Fruit fly (Drosophila melanogaster) whole organism, embryonic: ENCODE results near the gene CG14269.

ENCODE experiments used
- Awh ChIP-seq: fragments of 200-800 bp; sonication (Bioruptor generic); IDR thresholded peaks from 2 replicates; pipeline ENCODE4, ENCODE4 v1.3.6; 2022; ENCODE audit warnings: missing biosample characterization, missing genetic modification characterization
- Bteb2 ChIP-seq: fragments of 200-800 bp; sonication (Bioruptor generic); optimal IDR thresholded peaks from 2 replicates; lab custom pipeline; 2016; ENCODE audit warnings: missing biosample characterization, missing genetic modification characterization
- CG10366 ChIP-seq: fragments of 200-800 bp; sonication (Bioruptor generic); IDR thresholded peaks from 2 replicates; pipeline ENCODE4 v1.3.6; 2022; ENCODE audit warnings: missing biosample characterization, missing genetic modification characterization
- CG10462 ChIP-seq: fragments of 200-800 bp; sonication (Bioruptor generic); optimal IDR thresholded peaks from 2 replicates; lab custom pipeline; 2016; ENCODE audit warnings: missing biosample characterization, missing genetic modification characterization
- CG10979 ChIP-seq: fragments of 200-800 bp; sonication (Bioruptor generic); optimal IDR thresholded peaks from 2 replicates; lab custom pipeline; 2018; ENCODE audit warnings: missing biosample characterization, mild to moderate bottlenecking, missing genetic modification characterization, moderate library complexity
- CG12219 ChIP-seq: fragments of 200-800 bp; sonication (Bioruptor generic); optimal IDR thresholded peaks from 3 replicates; lab custom pipeline; 2018; ENCODE audit warnings: missing biosample characterization, mild to moderate bottlenecking, missing genetic modification characterization
- CG12236 ChIP-seq: fragments of 200-800 bp; sonication (Bioruptor generic); optimal IDR thresholded peaks from 2 replicates; lab custom pipeline; 2016; ENCODE audit warnings: missing biosample characterization, missing genetic modification characterization
- CG13296 ChIP-seq: fragments of 200-800 bp; sonication (Bioruptor generic); optimal IDR thresholded peaks from 3 replicates; lab custom pipeline; 2018; ENCODE audit warnings: missing biosample characterization, mild to moderate bottlenecking, missing genetic modification characterization
- CG1603 ChIP-seq: fragments of 200-800 bp; sonication (Bioruptor generic); optimal IDR thresholded peaks from 2 replicates; lab custom pipeline; 2019; ENCODE audit warnings: missing biosample characterization, mild to moderate bottlenecking, missing genetic modification characterization, moderate library complexity
- CG16779 ChIP-seq: fragments of 200-800 bp; sonication (Bioruptor generic); IDR thresholded peaks from 2 replicates; pipeline ENCODE4 v1.3.6; 2022; ENCODE audit warnings: missing biosample characterization, missing genetic modification characterization
- CG16815 ChIP-seq: fragments of 200-800 bp; sonication (Bioruptor generic); optimal IDR thresholded peaks from 3 replicates; lab custom pipeline; 2017; ENCODE audit warnings: missing biosample characterization, mild to moderate bottlenecking, missing genetic modification characterization
- CG18764 ChIP-seq: fragments of 200-800 bp; sonication (Bioruptor generic); optimal IDR thresholded peaks from 3 replicates; lab custom pipeline; 2016; ENCODE audit warnings: missing biosample characterization, missing genetic modification characterization
- CG2116 ChIP-seq: fragments of 200-800 bp; sonication (Bioruptor generic); optimal IDR thresholded peaks from 3 replicates; lab custom pipeline; 2018; ENCODE audit warnings: missing biosample characterization, mild to moderate bottlenecking, missing genetic modification characterization
- CG2712 ChIP-seq: fragments of 200-800 bp; optimal IDR thresholded peaks from 3 replicates; lab custom pipeline; 2019; ENCODE audit warnings: missing biosample characterization, mild to moderate bottlenecking, missing genetic modification characterization, moderate library complexity
- CG33557 ChIP-seq: fragments of 200-800 bp; sonication (Bioruptor generic); optimal IDR thresholded peaks from 2 replicates; lab custom pipeline; 2019; ENCODE audit warnings: missing biosample characterization, mild to moderate bottlenecking, missing genetic modification characterization, moderate library complexity
- CG3726 ChIP-seq: fragments of 200-800 bp; sonication (Bioruptor generic); IDR thresholded peaks from 3 replicates; pipeline ENCODE4, ENCODE4 v1.3.6; 2022; ENCODE audit warnings: missing biosample characterization, missing genetic modification characterization
- CG4730 ChIP-seq: fragments of 200-800 bp; sonication (Bioruptor generic); IDR thresholded peaks from 2 replicates; pipeline ENCODE4 v1.3.6; 2022; ENCODE audit warnings: missing biosample characterization, missing genetic modification characterization
- CG4820 ChIP-seq: fragments of 200-800 bp; sonication (Bioruptor generic); optimal IDR thresholded peaks from 3 replicates; lab custom pipeline; 2016; ENCODE audit warnings: missing biosample characterization, missing genetic modification characterization
- CG6689 ChIP-seq: fragments of 200-800 bp; sonication (Bioruptor generic); IDR thresholded peaks from 2 replicates; pipeline ENCODE4 v1.3.6; 2022; ENCODE audit warnings: missing biosample characterization, missing genetic modification characterization
- CG8281 ChIP-seq: fragments of 200-800 bp; sonication (Bioruptor generic); optimal IDR thresholded peaks from 2 replicates; lab custom pipeline; 2018; ENCODE audit warnings: missing biosample characterization, mild to moderate bottlenecking, missing genetic modification characterization, moderate library complexity
- CG8290 ChIP-seq, 3 experiments: fragments of 200-800 bp; sonication (Bioruptor generic); optimal IDR thresholded peaks; 2 replicates each; lab custom pipeline; 2016 to 2019; ENCODE audit warnings: missing biosample characterization in 3 of 3, missing genetic modification characterization in 3 of 3, mild to moderate bottlenecking in 2 of 3, moderate library complexity in 1 of 3
- CrebB ChIP-seq: fragments of 200-800 bp; sonication (Bioruptor generic); optimal IDR thresholded peaks from 3 replicates; lab custom pipeline; 2018; ENCODE audit warnings: missing biosample characterization, mild to moderate bottlenecking, missing genetic modification characterization
- Deaf1 ChIP-seq: fragments of 200-800 bp; optimal IDR thresholded peaks from 3 replicates; lab custom pipeline; 2019; ENCODE audit warnings: missing biosample characterization, mild to moderate bottlenecking, missing genetic modification characterization, moderate library complexity
- Doc3 ChIP-seq: fragments of 200-800 bp; sonication (Bioruptor generic); IDR thresholded peaks from 3 replicates; pipeline ENCODE4 v1.3.6; 2022; ENCODE audit warnings: missing biosample characterization, missing genetic modification characterization; ENCODE audit not compliant: partially characterized antibody
- ERR ChIP-seq: fragments of 200-800 bp; sonication (Bioruptor generic); optimal IDR thresholded peaks from 2 replicates; lab custom pipeline; 2016; ENCODE audit warnings: missing biosample characterization, missing genetic modification characterization
- HLHmδ ChIP-seq: fragments of 200-800 bp; sonication (Bioruptor generic); optimal IDR thresholded peaks from 2 replicates; lab custom pipeline; 2018; ENCODE audit warnings: missing biosample characterization, mild to moderate bottlenecking, missing genetic modification characterization, moderate library complexity
- Hr51 ChIP-seq, 2 experiments: fragments of 200-800 bp; sonication (Bioruptor generic); optimal IDR thresholded peaks; 2 replicates in 1 of 2; 3 replicates in 1 of 2; lab custom pipeline; 2016 to 2018; ENCODE audit warnings: missing biosample characterization in 2 of 2, missing genetic modification characterization in 2 of 2, mild to moderate bottlenecking in 1 of 2, moderate library complexity in 1 of 2
- Vsx1 ChIP-seq: fragments of 200-800 bp; sonication (Bioruptor generic); optimal IDR thresholded peaks from 2 replicates; lab custom pipeline; 2017; ENCODE audit warnings: missing biosample characterization, mild to moderate bottlenecking, missing genetic modification characterization, missing genetic modification reagents
- YL-1 ChIP-seq: fragments of 200-800 bp; sonication (Bioruptor generic); optimal IDR thresholded peaks from 3 replicates; lab custom pipeline; 2017; ENCODE audit warnings: missing biosample characterization, mild to moderate bottlenecking, missing genetic modification characterization
- ap ChIP-seq: fragments of 200-800 bp; sonication (Bioruptor generic); IDR thresholded peaks from 2 replicates; pipeline ENCODE4 v1.3.6; 2022; ENCODE audit warnings: missing biosample characterization, missing genetic modification characterization
- ase ChIP-seq: fragments of 200-800 bp; sonication (Bioruptor generic); IDR thresholded peaks from 3 replicates; pipeline ENCODE4 v1.3.6; 2022; ENCODE audit warnings: missing biosample characterization, missing genetic modification characterization
- bsh ChIP-seq, 2 experiments: fragments of 200-800 bp; sonication (Bioruptor generic); optimal IDR thresholded peaks; 2 replicates each; lab custom pipeline; 2017 to 2018; ENCODE audit warnings: mild to moderate bottlenecking in 2 of 2, missing biosample characterization in 2 of 2, missing genetic modification characterization in 2 of 2, moderate library complexity in 1 of 2
- dati ChIP-seq: fragments of 200-800 bp; sonication (Bioruptor generic); IDR thresholded peaks from 2 replicates; pipeline ENCODE4 v1.3.6; 2022; ENCODE audit warnings: missing biosample characterization, missing genetic modification characterization
- fd3F ChIP-seq: fragments of 200-800 bp; sonication (Bioruptor generic); optimal IDR thresholded peaks from 2 replicates; lab custom pipeline; 2018; ENCODE audit warnings: missing biosample characterization, mild to moderate bottlenecking, missing genetic modification characterization, moderate library complexity
- gcm2 ChIP-seq: fragments of 200-800 bp; sonication (Bioruptor generic); optimal IDR thresholded peaks from 2 replicates; lab custom pipeline; 2016; ENCODE audit warnings: missing biosample characterization, missing genetic modification characterization
- gro ChIP-seq: fragments of 200-800 bp; sonication (Bioruptor generic); optimal IDR thresholded peaks from 2 replicates; lab custom pipeline; 2016; ENCODE audit warnings: missing biosample characterization, missing genetic modification characterization
- gsb-n ChIP-seq: fragments of 200-800 bp; sonication (Bioruptor generic); optimal IDR thresholded peaks from 3 replicates; lab custom pipeline; 2018; ENCODE audit warnings: missing biosample characterization, mild to moderate bottlenecking, missing genetic modification characterization
- kay ChIP-seq: fragments of 200-800 bp; sonication (Bioruptor generic); optimal IDR thresholded peaks from 2 replicates; lab custom pipeline; 2016; ENCODE audit warnings: missing biosample characterization, missing genetic modification characterization
- maf-S ChIP-seq: fragments of 200-800 bp; sonication (Bioruptor generic); optimal IDR thresholded peaks from 2 replicates; lab custom pipeline; 2016; ENCODE audit warnings: missing biosample characterization, missing genetic modification characterization
- nmo ChIP-seq: fragments of 200-800 bp; sonication (Bioruptor generic); optimal IDR thresholded peaks from 2 replicates; lab custom pipeline; 2018; ENCODE audit warnings: missing biosample characterization, mild to moderate bottlenecking, missing genetic modification characterization, moderate library complexity
- nom ChIP-seq: fragments of 200-800 bp; sonication (Bioruptor generic); optimal IDR thresholded peaks from 2 replicates; lab custom pipeline; 2017; ENCODE audit warnings: missing biosample characterization, missing genetic modification characterization, mild to moderate bottlenecking, moderate library complexity, missing genetic modification reagents
- onecut ChIP-seq: fragments of 200-800 bp; sonication (Bioruptor generic); IDR thresholded peaks from 2 replicates; pipeline ENCODE4 v1.3.6; 2022; ENCODE audit warnings: missing biosample characterization, missing genetic modification characterization
- pan ChIP-seq, 4 experiments: fragments of >200 bp in 3 of 4; fragments of 200-800 bp in 1 of 4; sonication (Bioruptor generic) in 1 of 4; optimal IDR thresholded peaks in 3 of 4; IDR thresholded peaks in 1 of 4; 2 replicates each; pipeline versions ENCODE4 v1.3.6 to Lab custom; 2017 to 2022; ENCODE audit warnings: missing biosample characterization in 2 of 4, missing genetic modification characterization in 2 of 4, mixed read lengths in 1 of 4
- pum ChIP-seq: fragments of 200-800 bp; sonication (Bioruptor generic); optimal IDR thresholded peaks from 2 replicates; lab custom pipeline; 2016; ENCODE audit warnings: missing biosample characterization, missing genetic modification characterization
- schlank ChIP-seq: fragments of 200-800 bp; sonication (Bioruptor generic); optimal IDR thresholded peaks from 2 replicates; lab custom pipeline; 2018; ENCODE audit warnings: missing biosample characterization, mild to moderate bottlenecking, missing genetic modification characterization
- sens ChIP-seq: fragments of 200-800 bp; sonication (Bioruptor generic); peaks from one replicate; lab custom pipeline; 2016; ENCODE audit warnings: missing biosample characterization, missing genetic modification characterization
- stc ChIP-seq: fragments of 200-800 bp; sonication (Bioruptor generic); IDR thresholded peaks from 2 replicates; pipeline ENCODE4 v1.3.6; 2022; ENCODE audit warnings: missing biosample characterization, missing genetic modification characterization
- tll ChIP-seq, 2 experiments: fragments of 200-800 bp in 1 of 2; fragments of >200 bp in 1 of 2; sonication (Bioruptor generic) in 1 of 2; optimal IDR thresholded peaks; 2 replicates each; lab custom pipeline; 2017 to 2019; ENCODE audit warnings: missing biosample characterization in 2 of 2, missing genetic modification characterization in 2 of 2, mild to moderate bottlenecking in 1 of 2, moderate library complexity in 1 of 2
- ttk ChIP-seq: fragments of 200-800 bp; sonication (Bioruptor generic); IDR thresholded peaks from 2 replicates; pipeline ENCODE4 v2.1.2; 2022; ENCODE audit warnings: missing biosample characterization, missing genetic modification characterization
- yki ChIP-seq: fragments of >200 bp; optimal IDR thresholded peaks from 3 replicates; lab custom pipeline; 2018

The CG14269 gene

dm6 chrX:3403411-3403810 lies 32.2 kb downstream of the CG14269 start (continued):
- TF ChIP-seq bsh (GFP tag; optimal IDR thresholded peaks at IDR 0.05; lab: Kevin White, UChicago) (peak in 1 of 2 experiments; percentile 34), Hr51 (GFP tag; optimal IDR thresholded peaks at IDR 0.05; lab: Kevin White, UChicago) (peak in 1 of 2 experiments; percentile 44), nom (no peak), kay (GFP tag; lab: Kevin White, UChicago) (no peak), CG6689 (GFP tag; lab: Robert Waterston, UW) (no peak), schlank (tag; lab: Kevin White, UChicago) (no peak), CG12219 (GFP tag; lab: Kevin White, UChicago) (no peak), ttk (GFP tag; lab: Robert Waterston, UW) (peak; percentile 47), CG10979 (tag; lab: Kevin White, UChicago) (peak; percentile 25), gsb-n (tag; lab: Kevin White, UChicago) (no peak), CG8290 (GFP tag; optimal IDR thresholded peaks at IDR 0.05; lab: Kevin White, UChicago) (no peak), CG8290 (tag; optimal IDR thresholded peaks at IDR 0.05; lab: Kevin White, UChicago) (peak in 1 of 2 experiments; percentile 55), Deaf1 (tag; lab: Kevin White, UChicago) (no peak), stc (GFP tag; lab: Robert Waterston, UW) (0 out of 2 replicates have a peak, but pooled peaks have one; percentile 30), CG10366 (peak; percentile 57), CG13296 (no peak), CG8281 (tag; lab: Kevin White, UChicago) (no peak), nmo (GFP tag; lab: Kevin White, UChicago) (peak; percentile 17), gcm2 (GFP tag; lab: Kevin White, UChicago) (no peak), CG18764 (GFP tag; lab: Kevin White, UChicago) (no peak), CG10462 (GFP tag; lab: Kevin White, UChicago) (no peak), YL-1 (no peak), CG12236 (GFP tag; lab: Kevin White, UChicago) (no peak), sens (GFP tag; lab: Kevin White, UChicago) (peak; percentile 76), CG4730 (no peak), maf-S (GFP tag; lab: Kevin White, UChicago) (no peak), CG1603 (tag; lab: Kevin White, UChicago) (peak; percentile 47), Awh (GFP tag; lab: Robert Waterston, UW) (no peak), CG2116 (GFP tag; lab: Kevin White, UChicago) (no peak), onecut (GFP tag; lab: Robert Waterston, UW) (no peak), dati (GFP tag; lab: Robert Waterston, UW) (no peak), HLHmδ (GFP tag; lab: Kevin White, UChicago) (no peak), tll (GFP tag; optimal IDR thresholded peaks at IDR 0.05; lab: Kevin White, UChicago) (no peak), yki (lab: Kevin White, UChicago) (no peak), ase (GFP tag; lab: Robert Waterston, UW) (no peak; the same call in 2 of the 3 replicates), CrebB (tag; lab: Kevin White, UChicago) (no peak), CG33557 (GFP tag; lab: Kevin White, UChicago) (no peak), fd3F (GFP tag; lab: Kevin White, UChicago) (no peak), CG16815 (GFP tag; lab: Kevin White, UChicago) (peak; percentile 11), gro (GFP tag; lab: Kevin White, UChicago) (peak; percentile 40), ap (GFP tag; lab: Robert Waterston, UW) (peak; percentile 4; the same call in 1 of the 2 replicates), CG3726 (GFP tag; lab: Robert Waterston, UW) (no peak), pan (optimal IDR thresholded peaks at IDR 0.05; lab: Kevin White, UChicago) (no peak), pan (GFP tag; optimal IDR thresholded peaks at IDR 0.05 in 1 of 2, IDR thresholded peaks at IDR 0.05 in 1 of 2) (peak in 1 of 2 experiments; percentile 24), ERR (GFP tag; lab: Kevin White, UChicago) (no peak), Vsx1 (GFP tag; lab: Kevin White, UChicago) (no peak), Bteb2 (GFP tag; lab: Kevin White, UChicago) (peak; percentile 18), Doc3 (no peak), pum (no peak), CG16779 (no peak), CG2712 (tag; lab: Kevin White, UChicago) (peak; percentile 40), CG4820 (GFP tag; lab: Kevin White, UChicago) (no peak)
